Fruit fly (Drosophila melanogaster) whole organism, embryonic: ENCODE results near the gene Sirt4.

ENCODE experiments used
- Aef1 ChIP-seq: fragments of 200-800 bp; sonication (Bioruptor generic); IDR thresholded peaks from 3 replicates; pipeline ENCODE4 v1.3.6; 2022; ENCODE audit warnings: missing biosample characterization, missing genetic modification characterization
- CG10274 ChIP-seq: fragments of 200-800 bp; sonication (Bioruptor generic); optimal IDR thresholded peaks from 3 replicates; lab custom pipeline; 2017; ENCODE audit warnings: missing biosample characterization, mild to moderate bottlenecking, missing genetic modification characterization
- CG10979 ChIP-seq: fragments of 200-800 bp; sonication (Bioruptor generic); optimal IDR thresholded peaks from 2 replicates; lab custom pipeline; 2018; ENCODE audit warnings: missing biosample characterization, mild to moderate bottlenecking, missing genetic modification characterization, moderate library complexity
- CG11093 ChIP-seq: fragments of 200-800 bp; sonication (Bioruptor generic); IDR thresholded peaks from 3 replicates; pipeline ENCODE4 v1.3.6; 2022; ENCODE audit warnings: missing biosample characterization, missing genetic modification characterization
- CG11696 ChIP-seq: fragments of 200-800 bp; sonication (Bioruptor generic); IDR thresholded peaks from 2 replicates; pipeline ENCODE4 v1.3.6; 2022; ENCODE audit warnings: missing biosample characterization, missing genetic modification characterization
- CG13424 ChIP-seq: fragments of 200-800 bp; sonication (Bioruptor generic); optimal IDR thresholded peaks from 2 replicates; lab custom pipeline; 2019; ENCODE audit warnings: missing biosample characterization, mild to moderate bottlenecking, missing genetic modification characterization, moderate library complexity
- CG1529 ChIP-seq: fragments of 200-800 bp; sonication (Bioruptor generic); optimal IDR thresholded peaks from 3 replicates; lab custom pipeline; 2018; ENCODE audit warnings: missing biosample characterization, missing genetic modification characterization
- CG15514 ChIP-seq: fragments of 200-800 bp; sonication (Bioruptor generic); optimal IDR thresholded peaks from 3 replicates; lab custom pipeline; 2017; ENCODE audit warnings: missing biosample characterization, missing genetic modification characterization, mild to moderate bottlenecking, moderate library complexity, missing genetic modification reagents
- CG16863 ChIP-seq: fragments of 200-800 bp; sonication (Bioruptor generic); optimal IDR thresholded peaks from 3 replicates; lab custom pipeline; 2016; ENCODE audit warnings: missing biosample characterization, missing genetic modification characterization
- CG17359 ChIP-seq: fragments of 200-800 bp; sonication (Bioruptor generic); optimal IDR thresholded peaks from 3 replicates; lab custom pipeline; 2018; ENCODE audit warnings: missing biosample characterization, mild to moderate bottlenecking, missing genetic modification characterization, moderate library complexity
- CG18599 ChIP-seq: fragments of 200-800 bp; sonication (Bioruptor generic); optimal IDR thresholded peaks from 3 replicates; lab custom pipeline; 2017; ENCODE audit warnings: missing biosample characterization, missing genetic modification characterization, mild to moderate bottlenecking, moderate library complexity, missing genetic modification reagents
- CG2199 ChIP-seq: fragments of 200-800 bp; sonication (Bioruptor generic); IDR thresholded peaks from 3 replicates; pipeline ENCODE4 v1.3.6; 2022; ENCODE audit warnings: missing biosample characterization, missing genetic modification characterization
- CG34422 ChIP-seq: fragments of 200-800 bp; sonication (Bioruptor generic); IDR thresholded peaks from 3 replicates; pipeline ENCODE4 v1.3.6; 2022; ENCODE audit warnings: missing biosample characterization, missing genetic modification characterization
- CG42726 ChIP-seq: fragments of 200-800 bp; sonication (Bioruptor generic); IDR thresholded peaks from 2 replicates; pipeline ENCODE4 v1.3.6; 2022; ENCODE audit warnings: missing biosample characterization, missing genetic modification characterization; ENCODE audit not compliant: partially characterized antibody
- CG4617 ChIP-seq: fragments of 200-800 bp; sonication (Bioruptor generic); optimal IDR thresholded peaks from 3 replicates; lab custom pipeline; 2016; ENCODE audit warnings: missing biosample characterization, missing genetic modification characterization, borderline replicate concordance
- CG4820 ChIP-seq: fragments of 200-800 bp; sonication (Bioruptor generic); optimal IDR thresholded peaks from 3 replicates; lab custom pipeline; 2016; ENCODE audit warnings: missing biosample characterization, missing genetic modification characterization
- CG8089 ChIP-seq: fragments of 200-800 bp; sonication (Bioruptor generic); optimal IDR thresholded peaks from 3 replicates; lab custom pipeline; 2016; ENCODE audit warnings: missing biosample characterization, missing genetic modification characterization
- CG9437 ChIP-seq: fragments of 200-800 bp; sonication (Bioruptor generic); optimal IDR thresholded peaks from 2 replicates; lab custom pipeline; 2018; ENCODE audit warnings: missing biosample characterization, mild to moderate bottlenecking, missing genetic modification characterization
- CG9609 ChIP-seq: fragments of 200-800 bp; sonication (Bioruptor generic); optimal IDR thresholded peaks from 3 replicates; lab custom pipeline; 2016; ENCODE audit warnings: missing biosample characterization, missing genetic modification characterization
- CTCF ChIP-seq: fragments of 200-800 bp; sonication (Bioruptor generic); optimal IDR thresholded peaks from 2 replicates; lab custom pipeline; 2017; ENCODE audit warnings: missing biosample characterization, mild to moderate bottlenecking, missing genetic modification characterization, moderate library complexity
- Camta ChIP-seq: fragments of 200-800 bp; sonication (Bioruptor generic); optimal IDR thresholded peaks from 2 replicates; lab custom pipeline; 2016; ENCODE audit warnings: missing biosample characterization, missing genetic modification characterization
- D ChIP-seq, 2 experiments: fragments of 200-800 bp in 1 of 2; fragments of >200 bp in 1 of 2; sonication (Bioruptor generic) in 1 of 2; optimal IDR thresholded peaks; 2 replicates in 1 of 2; 3 replicates in 1 of 2; lab custom pipeline; 2017; ENCODE audit warnings: mild to moderate bottlenecking in 1 of 2, missing biosample characterization in 1 of 2, missing genetic modification characterization in 1 of 2, missing genetic modification reagents in 1 of 2
- Doc2 ChIP-seq: fragments of 200-800 bp; sonication (Bioruptor generic); IDR thresholded peaks from 2 replicates; pipeline ENCODE4 v1.3.6; 2022; ENCODE audit warnings: missing biosample characterization, missing genetic modification characterization
- Fer1 ChIP-seq: fragments of 200-800 bp; sonication (Bioruptor generic); optimal IDR thresholded peaks from 2 replicates; lab custom pipeline; 2017; ENCODE audit warnings: missing biosample characterization, mild to moderate bottlenecking, missing genetic modification characterization
- HLH4C ChIP-seq: fragments of 200-800 bp; sonication (Bioruptor generic); IDR thresholded peaks from 3 replicates; pipeline ENCODE4 v1.3.6; 2022; ENCODE audit warnings: missing biosample characterization, missing genetic modification characterization; ENCODE audit not compliant: partially characterized antibody
- Hey ChIP-seq: fragments of 200-800 bp; sonication (Bioruptor generic); optimal IDR thresholded peaks from 3 replicates; lab custom pipeline; 2018; ENCODE audit warnings: missing biosample characterization, mild to moderate bottlenecking, missing genetic modification characterization
- Meics ChIP-seq: fragments of 200-800 bp; sonication (Bioruptor generic); optimal IDR thresholded peaks from 2 replicates; lab custom pipeline; 2017; ENCODE audit warnings: missing biosample characterization, mild to moderate bottlenecking, missing genetic modification characterization
- Nf-YC ChIP-seq: fragments of 200-800 bp; optimal IDR thresholded peaks from 3 replicates; lab custom pipeline; 2019; ENCODE audit warnings: missing biosample characterization, mild to moderate bottlenecking, missing genetic modification characterization, moderate library complexity
- Ravus ChIP-seq: fragments of 200-800 bp; sonication (Bioruptor generic); IDR thresholded peaks from 2 replicates; pipeline ENCODE4 v1.3.6; 2022; ENCODE audit warnings: missing biosample characterization, missing genetic modification characterization
- Side ChIP-seq: fragments of 200-800 bp; sonication (Bioruptor generic); optimal IDR thresholded peaks from 2 replicates; lab custom pipeline; 2016; ENCODE audit warnings: missing biosample characterization, missing genetic modification characterization
- al ChIP-seq: fragments of 200-800 bp; sonication (Bioruptor generic); IDR thresholded peaks from 2 replicates; pipeline ENCODE4 v1.3.6; 2022; ENCODE audit warnings: missing biosample characterization, missing genetic modification characterization
- btn ChIP-seq: fragments of 200-800 bp; sonication (Bioruptor generic); optimal IDR thresholded peaks from 2 replicates; lab custom pipeline; 2016; ENCODE audit warnings: missing biosample characterization, missing genetic modification characterization
- cad ChIP-seq: fragments of >200 bp; optimal IDR thresholded peaks from 2 replicates; lab custom pipeline; 2017; ENCODE audit warnings: missing biosample characterization, missing genetic modification characterization
- chm ChIP-seq: fragments of 200-800 bp; sonication (Bioruptor generic); IDR thresholded peaks from 2 replicates; pipeline ENCODE4 v1.3.6; 2022; ENCODE audit warnings: missing biosample characterization, missing genetic modification characterization
- croc ChIP-seq: fragments of 200-800 bp; sonication (Bioruptor generic); conservative IDR thresholded peaks from 3 replicates; pipeline ENCODE4 v1.3.6; 2022; ENCODE audit warnings: missing biosample characterization, missing genetic modification characterization
- dan ChIP-seq: fragments of 200-800 bp; sonication (Bioruptor generic); IDR thresholded peaks from 2 replicates; pipeline ENCODE4 v1.3.6; 2022; ENCODE audit warnings: missing biosample characterization, missing genetic modification characterization
- dm ChIP-seq: fragments of 200-800 bp; sonication (Bioruptor generic); optimal IDR thresholded peaks from 3 replicates; lab custom pipeline; 2016; ENCODE audit warnings: missing biosample characterization, missing genetic modification characterization
- ewg ChIP-seq: fragments of 200-800 bp; sonication (Bioruptor generic); optimal IDR thresholded peaks from 3 replicates; lab custom pipeline; 2017; ENCODE audit warnings: mild to moderate bottlenecking, missing biosample characterization, missing genetic modification reagents, missing genetic modification characterization
- ind ChIP-seq: fragments of 200-800 bp; sonication (Bioruptor generic); optimal IDR thresholded peaks from 3 replicates; lab custom pipeline; 2016; ENCODE audit warnings: missing biosample characterization, missing genetic modification characterization
- kah ChIP-seq: fragments of 200-800 bp; sonication (Bioruptor generic); optimal IDR thresholded peaks from 2 replicates; lab custom pipeline; 2018; ENCODE audit warnings: missing biosample characterization, mild to moderate bottlenecking, missing genetic modification characterization
- kni ChIP-seq: fragments of 200-800 bp; sonication (Bioruptor generic); optimal IDR thresholded peaks from 3 replicates; lab custom pipeline; 2017; ENCODE audit warnings: mild to moderate bottlenecking, missing biosample characterization, missing genetic modification reagents, missing genetic modification characterization
- lab ChIP-seq: fragments of 200-800 bp; sonication (Bioruptor generic); optimal IDR thresholded peaks from 3 replicates; lab custom pipeline; 2017; ENCODE audit warnings: missing biosample characterization, missing genetic modification characterization, mild to moderate bottlenecking, moderate library complexity, missing genetic modification reagents
- mam ChIP-seq: fragments of 200-800 bp; sonication (Bioruptor generic); optimal IDR thresholded peaks from 3 replicates; lab custom pipeline; 2016; ENCODE audit warnings: missing biosample characterization, missing genetic modification characterization
- nom ChIP-seq: fragments of 200-800 bp; sonication (Bioruptor generic); optimal IDR thresholded peaks from 2 replicates; lab custom pipeline; 2017; ENCODE audit warnings: missing biosample characterization, missing genetic modification characterization, mild to moderate bottlenecking, moderate library complexity, missing genetic modification reagents
- otp ChIP-seq: fragments of 200-800 bp; sonication (Bioruptor generic); IDR thresholded peaks from 3 replicates; pipeline ENCODE4, ENCODE4 v1.3.6; 2022; ENCODE audit warnings: missing biosample characterization, missing genetic modification characterization
- pfk ChIP-seq: fragments of 200-800 bp; sonication (Bioruptor generic); optimal IDR thresholded peaks from 2 replicates; lab custom pipeline; 2018; ENCODE audit warnings: missing biosample characterization, mild to moderate bottlenecking, missing genetic modification characterization, moderate library complexity
- rib ChIP-seq: fragments of 200-800 bp; sonication (Bioruptor generic); IDR thresholded peaks from 2 replicates; pipeline ENCODE4 v1.3.6; 2022; ENCODE audit warnings: missing biosample characterization, missing genetic modification characterization
- salm ChIP-seq: fragments of 200-800 bp; sonication (Bioruptor generic); optimal IDR thresholded peaks from 2 replicates; lab custom pipeline; 2018; ENCODE audit warnings: missing biosample characterization, mild to moderate bottlenecking, missing genetic modification characterization
- scrt ChIP-seq: fragments of 200-800 bp; sonication (Bioruptor generic); optimal IDR thresholded peaks from 2 replicates; lab custom pipeline; 2018; ENCODE audit warnings: missing biosample characterization, mild to moderate bottlenecking, missing genetic modification characterization, moderate library complexity
- tap ChIP-seq: fragments of 200-800 bp; optimal IDR thresholded peaks from 3 replicates; lab custom pipeline; 2019; ENCODE audit warnings: missing biosample characterization, mild to moderate bottlenecking, missing genetic modification characterization, moderate library complexity
- unpg ChIP-seq: fragments of 200-800 bp; sonication (Bioruptor generic); optimal IDR thresholded peaks from 3 replicates; lab custom pipeline; 2018; ENCODE audit warnings: missing biosample characterization, mild to moderate bottlenecking, missing genetic modification characterization, moderate library complexity

Sirt4 gene

DNA sequence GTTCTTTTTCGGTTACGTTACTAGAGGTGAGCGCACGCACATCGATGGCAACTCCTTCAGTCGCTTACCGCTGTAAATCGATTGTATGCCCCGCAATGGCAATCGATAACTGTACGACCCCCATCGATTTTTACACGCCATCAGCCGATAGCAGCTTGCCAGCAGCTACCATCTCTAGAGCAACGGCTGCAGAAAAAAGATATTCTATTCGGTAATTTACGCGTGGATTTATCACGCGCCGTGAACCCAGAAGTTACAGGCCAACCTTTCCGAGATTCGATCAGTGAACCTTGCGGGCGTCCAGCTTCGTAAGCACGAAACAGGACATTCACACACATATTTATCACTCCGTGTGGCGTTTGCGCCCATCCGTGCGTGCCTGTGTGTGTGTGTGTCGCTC, at the start of gene Sirt4, which contains the start of gene CG4119 (continued):
- TF ChIP-seq CG10979: peak; percentile 7
- TF ChIP-seq CG10274 (GFP tag; lab: Kevin White, UChicago): no peak
- TF ChIP-seq ewg (GFP tag; lab: Kevin White, UChicago): peak; percentile 51
- no peak for TF ChIP-seq nom (GFP tag; lab: Kevin White, UChicago)
- no peak for TF ChIP-seq tap (tag; lab: Kevin White, UChicago)
- TF ChIP-seq kah (GFP tag; lab: Kevin White, UChicago): no peak
- no peak for TF ChIP-seq cad (GFP tag; lab: Kevin White, UChicago)
- TF ChIP-seq btn (GFP tag; lab: Kevin White, UChicago): no peak
- TF ChIP-seq D (optimal IDR thresholded peaks at IDR 0.05; lab: Kevin White, UChicago): peak; percentile 16
- no peak for TF ChIP-seq D (GFP tag; optimal IDR thresholded peaks at IDR 0.05; lab: Kevin White, UChicago)
- peak; percentile 56 for TF ChIP-seq mam (GFP tag; lab: Kevin White, UChicago)
- no peak for TF ChIP-seq croc (GFP tag; lab: Robert Waterston, UW)
- TF ChIP-seq Side (GFP tag; lab: Kevin White, UChicago): peak; percentile 16
- peak; percentile 56; the same call in 1 of the 3 replicates for TF ChIP-seq CG34422
- no peak for TF ChIP-seq CTCF
- no peak for TF ChIP-seq Ravus
- TF ChIP-seq CG11696: no peak
- no peak for TF ChIP-seq Meics (GFP tag; lab: Kevin White, UChicago)
- TF ChIP-seq CG4820: no peak
- TF ChIP-seq Doc2 (GFP tag; lab: Robert Waterston, UW): no peak
- TF ChIP-seq CG9437 (GFP tag; lab: Kevin White, UChicago): peak; percentile 97
- no peak for TF ChIP-seq CG13424
- TF ChIP-seq Aef1 (GFP tag; lab: Robert Waterston, UW): no peak
- TF ChIP-seq lab: peak; percentile 28
- TF ChIP-seq Camta: no peak
- peak; percentile 92 for TF ChIP-seq CG4617 (GFP tag; lab: Kevin White, UChicago)
- peak; percentile 97 for TF ChIP-seq HLH4C (GFP tag; lab: Robert Waterston, UW)
- no peak for TF ChIP-seq CG11093
- TF ChIP-seq otp (GFP tag; lab: Robert Waterston, UW): no peak
- TF ChIP-seq dm (GFP tag; lab: Kevin White, UChicago): peak; percentile 64
- TF ChIP-seq CG18599 (GFP tag; lab: Kevin White, UChicago): no peak
- no peak for TF ChIP-seq chm (GFP tag; lab: Robert Waterston, UW)
- TF ChIP-seq CG8089 (GFP tag; lab: Kevin White, UChicago): no peak
- TF ChIP-seq Nf-YC (tag; lab: Kevin White, UChicago): peak; percentile 30
- TF ChIP-seq dan (GFP tag; lab: Robert Waterston, UW): no peak
- TF ChIP-seq unpg: no peak
- TF ChIP-seq salm (tag; lab: Kevin White, UChicago): no peak
- no peak for TF ChIP-seq scrt (GFP tag; lab: Kevin White, UChicago)
- TF ChIP-seq CG17359 (tag; lab: Kevin White, UChicago): no peak
- no peak for TF ChIP-seq CG2199 (GFP tag; lab: Robert Waterston, UW)
- TF ChIP-seq CG9609 (GFP tag; lab: Kevin White, UChicago): no peak
- no peak for TF ChIP-seq CG1529
- TF ChIP-seq rib (GFP tag; lab: Robert Waterston, UW): no peak
- TF ChIP-seq CG16863 (GFP tag; lab: Kevin White, UChicago): no peak
- no peak for TF ChIP-seq pfk (GFP tag; lab: Kevin White, UChicago)
- TF ChIP-seq Fer1 (GFP tag; lab: Kevin White, UChicago): peak; percentile 27
- TF ChIP-seq ind: no peak
- peak; percentile 95 for TF ChIP-seq CG15514
- peak; percentile 98 for TF ChIP-seq CG42726 (GFP tag; lab: Robert Waterston, UW)
- no peak for TF ChIP-seq Hey (tag; lab: Kevin White, UChicago)
- TF ChIP-seq al (GFP tag; lab: Robert Waterston, UW): 0 out of 2 replicates have a peak, but pooled peaks have one; percentile 31
- TF ChIP-seq kni (GFP tag; lab: Kevin White, UChicago): no peak
